Worm (Caenorhabditis elegans): ENCODE measurements around the gene R08A2.5.
A peak's percentile ranks its signal among the peaks of the same experiment; 100 is the strongest.

R08A2.5 gene

DNA sequence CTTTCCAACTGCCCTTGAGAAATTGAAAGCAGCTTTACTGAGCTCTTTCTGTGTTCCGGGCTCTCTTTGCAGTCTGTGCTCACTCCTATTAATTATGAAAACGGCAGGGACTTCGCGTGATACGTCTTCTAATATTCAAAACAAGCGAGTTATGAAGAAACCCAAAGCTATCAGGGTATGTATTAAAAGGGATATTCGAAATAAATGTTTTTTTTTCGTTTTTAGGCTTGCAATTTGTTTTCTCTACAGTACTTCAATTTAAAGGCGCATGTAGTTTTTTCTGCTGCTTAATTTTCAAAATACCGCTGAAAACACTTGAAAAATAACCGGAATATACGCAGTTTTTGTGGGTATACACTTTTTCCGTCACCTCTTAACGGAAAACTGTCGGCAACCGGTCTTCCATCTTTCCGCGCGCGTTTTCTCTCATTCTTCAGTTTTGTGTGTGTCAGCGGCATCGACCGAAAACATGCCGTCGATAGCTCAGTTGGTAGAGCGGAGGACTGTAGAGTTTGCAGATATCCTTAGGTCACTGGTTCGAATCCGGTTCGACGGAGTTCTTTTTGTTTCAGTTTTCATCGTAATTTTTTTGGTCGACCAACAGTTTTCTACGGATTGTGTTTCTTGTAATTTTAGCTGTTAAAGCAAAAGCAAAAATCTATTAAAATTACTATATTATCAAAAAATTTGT, 23.2 kb upstream of the R08A2.5 start, which contains the start of gene gasr-8 (continued):
- no peak for TF ChIP-seq F13H6.1 (tag; optimal IDR thresholded peaks at IDR 0.05)
- TF ChIP-seq madf-2 (tag; optimal IDR thresholded peaks at IDR 0.05), result no peak
- TF ChIP-seq ets-4 (tag; optimal IDR thresholded peaks at IDR 0.05), result no peak
- peak; percentile 13 for TF ChIP-seq K02D7.2 (tag; optimal IDR thresholded peaks at IDR 0.05)
- no peak for TF ChIP-seq pha-2 (tag; optimal IDR thresholded peaks at IDR 0.05)
- no peak for TF ChIP-seq sdc-2 (tag; optimal IDR thresholded peaks at IDR 0.05)
- TF ChIP-seq unc-42 (tag; optimal IDR thresholded peaks at IDR 0.05), result no peak
- no peak for TF ChIP-seq unc-86 (tag; optimal IDR thresholded peaks at IDR 0.05)
- no peak for TF ChIP-seq ceh-2 (tag; optimal IDR thresholded peaks at IDR 0.05)
- no peak for TF ChIP-seq Y22D7AL.16 (tag; optimal IDR thresholded peaks at IDR 0.05)
- TF ChIP-seq pag-3 (tag; optimal IDR thresholded peaks at IDR 0.05; ENCODE audit: borderline replicate concordance), result no peak
- no peak for TF ChIP-seq ceh-22 (tag; optimal IDR thresholded peaks at IDR 0.05)
- peak; percentile 49 for TF ChIP-seq dmd-4 (tag; optimal IDR thresholded peaks at IDR 0.05; ENCODE audit: borderline replicate concordance)
- TF ChIP-seq ceh-19 (GFP tag; optimal IDR thresholded peaks at IDR 0.05), result peak; percentile 33
- TF ChIP-seq T23F11.4 (GFP tag; optimal IDR thresholded peaks at IDR 0.05), result no peak
- no peak for TF ChIP-seq npax-4 (tag; optimal IDR thresholded peaks at IDR 0.05)
- TF ChIP-seq zip-5 (tag; optimal IDR thresholded peaks at IDR 0.05), result no peak
- TF ChIP-seq hlh-30 (tag; optimal IDR thresholded peaks at IDR 0.05; ENCODE audit: insufficient read depth), result no peak
- TF ChIP-seq lim-6 (tag; optimal IDR thresholded peaks at IDR 0.05), result no peak
- TF ChIP-seq C08G9.2 (tag; optimal IDR thresholded peaks at IDR 0.05), result peak; percentile 24
- TF ChIP-seq elt-4 (tag; optimal IDR thresholded peaks at IDR 0.05), result no peak
- TF ChIP-seq ama-1 (optimal IDR thresholded peaks at IDR 0.05), result no peak
- peak; percentile 15 for TF ChIP-seq ceh-48 (tag; optimal IDR thresholded peaks at IDR 0.05)
- no peak for TF ChIP-seq tbx-2 (tag; optimal IDR thresholded peaks at IDR 0.05)
- no peak for TF ChIP-seq lin-11 (tag; optimal IDR thresholded peaks at IDR 0.05)
- TF ChIP-seq ztf-16 (tag; optimal IDR thresholded peaks at IDR 0.05), result peak; percentile 3
- no peak for TF ChIP-seq ceh-45 (GFP tag; IDR thresholded peaks at IDR 0.05)
- no peak for TF ChIP-seq mec-3 (tag; optimal IDR thresholded peaks at IDR 0.05; ENCODE audit: borderline replicate concordance)
- no peak for TF ChIP-seq ceh-14 (tag; optimal IDR thresholded peaks at IDR 0.05)
- TF ChIP-seq eyg-1 (tag; optimal IDR thresholded peaks at IDR 0.05), result no peak
- no peak for TF ChIP-seq hlh-6 (tag; optimal IDR thresholded peaks at IDR 0.05)
- no peak for TF ChIP-seq nhr-232 (tag; optimal IDR thresholded peaks at IDR 0.05)
- no peak for TF ChIP-seq ceh-30 (tag; optimal IDR thresholded peaks at IDR 0.05)
- peak; percentile 15 for TF ChIP-seq fax-1 (tag; optimal IDR thresholded peaks at IDR 0.05)
- TF ChIP-seq ref-2 (tag; optimal IDR thresholded peaks at IDR 0.05), result no peak
- TF ChIP-seq syd-9 (tag; optimal IDR thresholded peaks at IDR 0.05), result no peak
- no peak for TF ChIP-seq rnt-1 (tag; optimal IDR thresholded peaks at IDR 0.05)
- TF ChIP-seq ceh-6 (GFP tag; optimal IDR thresholded peaks at IDR 0.05), result peak; percentile 20
- TF ChIP-seq pqm-1 (tag; optimal IDR thresholded peaks at IDR 0.05), result no peak
- TF ChIP-seq ceh-34 (tag; optimal IDR thresholded peaks at IDR 0.05), result no peak

DNA sequence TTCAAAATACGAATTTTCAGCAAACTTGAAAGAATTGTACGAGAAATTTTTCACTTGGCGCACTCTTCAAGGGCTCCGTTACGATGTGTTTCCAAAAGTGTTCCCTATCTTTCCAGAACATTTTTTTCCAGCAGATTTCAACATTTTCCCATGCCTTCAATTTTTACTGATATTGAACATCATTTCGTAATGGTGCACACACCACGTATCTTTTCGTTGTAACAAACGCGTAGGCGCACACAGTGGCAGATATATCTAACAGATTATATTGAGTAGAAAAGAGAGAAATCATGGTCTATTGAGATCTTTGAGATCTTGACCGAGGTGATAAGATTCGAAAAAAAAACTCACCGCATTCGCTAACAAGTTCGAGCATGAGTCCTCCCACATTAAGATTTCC, 16.7 kb upstream of the R08A2.5 start:
- TF ChIP-seq unc-42 (tag; optimal IDR thresholded peaks at IDR 0.05) (no peak), lin-11 (tag; optimal IDR thresholded peaks at IDR 0.05) (no peak), elt-4 (tag; optimal IDR thresholded peaks at IDR 0.05) (no peak), unc-86 (tag; optimal IDR thresholded peaks at IDR 0.05) (no peak), ceh-31 (tag; optimal IDR thresholded peaks at IDR 0.05) (no peak), pros-1 (tag; optimal IDR thresholded peaks at IDR 0.05) (no peak), ceh-18 (tag; optimal IDR thresholded peaks at IDR 0.05) (peak; percentile 30), hlh-8 (tag; optimal IDR thresholded peaks at IDR 0.05) (no peak), hlh-6 (tag; optimal IDR thresholded peaks at IDR 0.05) (no peak), unc-55 (GFP tag; optimal IDR thresholded peaks at IDR 0.05) (peak; percentile 44), pat-9 (tag; optimal IDR thresholded peaks at IDR 0.05) (no peak), npax-4 (tag; optimal IDR thresholded peaks at IDR 0.05) (no peak), K02D7.2 (tag; optimal IDR thresholded peaks at IDR 0.05) (no peak), sox-4 (tag; optimal IDR thresholded peaks at IDR 0.05) (no peak), F13H6.1 (tag; optimal IDR thresholded peaks at IDR 0.05) (no peak), ama-1 (optimal IDR thresholded peaks at IDR 0.05) (no peak), dve-1 (tag; optimal IDR thresholded peaks at IDR 0.05) (no peak)
